Worm (Caenorhabditis elegans): ENCODE measurements around the gene gad-1.

- TF ChIP-seq hlh-15 (tag; optimal IDR thresholded peaks at IDR 0.05) (no peak), fkh-6 (tag; optimal IDR thresholded peaks at IDR 0.05) (no peak), mec-3 (tag; optimal IDR thresholded peaks at IDR 0.05; ENCODE audit: borderline replicate concordance) (no peak), unc-3 (GFP tag; conservative IDR thresholded peaks at IDR 0.05) (no peak), unc-3 (tag; optimal IDR thresholded peaks at IDR 0.05) (no peak), gmeb-2 (tag; optimal IDR thresholded peaks at IDR 0.05) (no peak), dmd-4 (tag; optimal IDR thresholded peaks at IDR 0.05; ENCODE audit: borderline replicate concordance) (no peak), pax-1 (tag; optimal IDR thresholded peaks at IDR 0.05) (no peak), ets-4 (tag; optimal IDR thresholded peaks at IDR 0.05) (no peak), nfya-1 (tag; optimal IDR thresholded peaks at IDR 0.05) (no peak)
These were observed 30.9 kb upstream of the gad-1 start for ce11 chrV:6464238-6464637.
